Fruit fly (Drosophila melanogaster): ENCODE data around the gene Ets96B.

dm6 chr3R:24798595-24798994, 10.7 kb downstream of the Ets96B start:
- no peak for TF ChIP-seq psq (optimal IDR thresholded peaks at IDR 0.05)
- no peak for TF ChIP-seq h (optimal IDR thresholded peaks at IDR 0.05)
- no peak for TF ChIP-seq Sin3A (optimal IDR thresholded peaks at IDR 0.05)
- no peak for TF ChIP-seq ttk (optimal IDR thresholded peaks at IDR 0.05)
- TF ChIP-seq insv (optimal IDR thresholded peaks at IDR 0.05): no peak
- no peak for TF ChIP-seq Myc (optimal IDR thresholded peaks at IDR 0.05)
